Worm (Caenorhabditis elegans) whole organism, mixed stage, embryonic: ENCODE measurements around the gene F19C7.8.

Source experiments
- bed-3 ChIP-seq: fragments of 200-800 bp; sonication (Bioruptor generic); optimal IDR thresholded peaks from 3 replicates; lab custom pipeline; 2018; ENCODE audit warnings: mild to moderate bottlenecking, missing genetic modification characterization, moderate library complexity, missing compliant biosample characterization
- ceh-39 ChIP-seq: fragments of 150-350 bp; optimal IDR thresholded peaks from 2 replicates; lab custom pipeline; 2014; ENCODE audit warnings: missing biosample characterization, missing genetic modification characterization
- ceh-83 ChIP-seq: fragments of 200-800 bp; sonication (Bioruptor generic); optimal IDR thresholded peaks from 2 replicates; lab custom pipeline; 2018; ENCODE audit warnings: mild to moderate bottlenecking, missing genetic modification characterization, missing compliant biosample characterization
- ces-1 ChIP-seq: fragments of 150-350 bp; optimal IDR thresholded peaks from 2 replicates; lab custom pipeline; 2014; ENCODE audit warnings: missing biosample characterization, missing genetic modification reagents, missing genetic modification characterization
- drap-1 ChIP-seq: fragments of 200-800 bp; sonication (Bioruptor generic); optimal IDR thresholded peaks from 3 replicates; lab custom pipeline; 2018; ENCODE audit warnings: mild to moderate bottlenecking, missing genetic modification characterization, missing compliant biosample characterization
- elt-3 ChIP-seq: fragments of 150-350 bp; optimal IDR thresholded peaks from 2 replicates; lab custom pipeline; 2014; ENCODE audit warnings: missing biosample characterization, missing genetic modification characterization
- lin-13 ChIP-seq: fragments of 150-350 bp; optimal IDR thresholded peaks from 2 replicates; lab custom pipeline; 2014; ENCODE audit warnings: missing biosample characterization, missing genetic modification characterization
- lsy-2 ChIP-seq: fragments of 150-350 bp; optimal IDR thresholded peaks from 2 replicates; lab custom pipeline; 2014; ENCODE audit warnings: missing biosample characterization, missing genetic modification characterization
- nhr-12 ChIP-seq: fragments of 150-350 bp; optimal IDR thresholded peaks from 2 replicates; lab custom pipeline; 2014; ENCODE audit warnings: missing biosample characterization, missing genetic modification characterization
- nhr-237 ChIP-seq: fragments of 150-350 bp; optimal IDR thresholded peaks from 2 replicates; lab custom pipeline; 2014; ENCODE audit warnings: missing biosample characterization, missing genetic modification characterization
- nhr-28 ChIP-seq: fragments of 150-350 bp; optimal IDR thresholded peaks from 2 replicates; lab custom pipeline; 2014; ENCODE audit warnings: missing biosample characterization, missing genetic modification characterization
- pha-4 ChIP-seq: fragments of 150-350 bp; optimal IDR thresholded peaks from 2 replicates; lab custom pipeline; 2018; ENCODE audit warnings: missing biosample characterization, missing genetic modification reagents, missing genetic modification characterization
- unc-62 ChIP-seq: fragments of 150-350 bp; optimal IDR thresholded peaks from 2 replicates; lab custom pipeline; 2014; ENCODE audit warnings: missing biosample characterization, missing genetic modification reagents, missing genetic modification characterization

DNA sequence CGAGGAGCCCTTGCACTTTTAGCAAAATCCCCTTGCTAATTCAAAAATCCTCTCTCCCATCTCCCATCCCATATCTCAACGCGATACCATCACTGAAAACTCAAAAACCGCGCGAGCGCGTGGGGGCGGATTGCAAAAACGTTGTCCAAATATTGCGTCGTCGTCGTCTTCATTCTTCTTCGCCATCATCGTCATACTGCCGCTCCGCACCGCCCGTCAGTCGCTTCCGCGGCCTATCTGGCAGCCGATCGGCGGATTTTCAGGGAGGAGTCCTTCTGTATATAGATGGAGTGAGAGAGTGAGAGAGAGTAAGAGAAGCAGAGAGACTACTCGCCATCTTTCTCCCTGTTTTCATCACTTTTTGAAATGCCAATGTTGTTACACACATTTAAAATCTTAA, 49.0 kb upstream of the F19C7.8 start:
- TF ChIP-seq elt-3 (tag; lab: Kevin White, UChicago) (no peak), ces-1 (GFP tag; lab: Kevin White, UChicago) (no peak), unc-62 (no peak), bed-3 (no peak), lsy-2 (tag; lab: Kevin White, UChicago) (no peak), nhr-237 (tag; lab: Kevin White, UChicago) (no peak), drap-1 (GFP tag; lab: Kevin White, UChicago) (no peak), lin-13 (no peak), nhr-28 (tag; lab: Kevin White, UChicago) (no peak), pha-4 (tag; lab: Kevin White, UChicago) (no peak), ceh-83 (GFP tag; lab: Kevin White, UChicago) (no peak), nhr-12 (tag; lab: Kevin White, UChicago) (no peak), ceh-39 (tag; lab: Kevin White, UChicago) (no peak)
